Worm (Caenorhabditis elegans) whole organism, L1 larva: ENCODE data around the gene F21E9.2.

Experiments used
- C04F5.9 ChIP-seq: sonication (generic microtip); optimal IDR thresholded peaks from 2 replicates; lab custom pipeline; 2016; ENCODE audit warnings: missing genetic modification characterization, missing compliant biosample characterization
- C16A3.4 ChIP-seq: fragments of 150-350 bp; optimal IDR thresholded peaks from 2 replicates; lab custom pipeline; 2014; ENCODE audit warnings: missing biosample characterization, missing genetic modification characterization
- C34B4.2 ChIP-seq: sonication (generic microtip); optimal IDR thresholded peaks from 2 replicates; lab custom pipeline; 2017; ENCODE audit warnings: mild to moderate bottlenecking, missing genetic modification characterization, missing compliant biosample characterization
- F16B12.6 ChIP-seq: fragments of 150-350 bp; optimal IDR thresholded peaks from 2 replicates; lab custom pipeline; 2014; ENCODE audit warnings: missing biosample characterization, missing genetic modification characterization
- aha-1 ChIP-seq: fragments of 150-350 bp; optimal IDR thresholded peaks from 2 replicates; lab custom pipeline; 2014; ENCODE audit warnings: missing biosample characterization, missing genetic modification characterization
- alr-1 ChIP-seq: fragments of 200-800 bp; sonication (Bioruptor generic); optimal IDR thresholded peaks from 2 replicates; lab custom pipeline; 2018; ENCODE audit warnings: borderline replicate concordance, mild to moderate bottlenecking, missing genetic modification characterization, missing compliant biosample characterization
- ceh-63 ChIP-seq: fragments of 200-800 bp; sonication (Bioruptor generic); optimal IDR thresholded peaks from 2 replicates; lab custom pipeline; 2018; ENCODE audit warnings: mild to moderate bottlenecking, missing genetic modification characterization, missing compliant biosample characterization
- ceh-8 ChIP-seq: fragments of 200-800 bp; sonication (Bioruptor generic); optimal IDR thresholded peaks from 2 replicates; lab custom pipeline; 2018; ENCODE audit warnings: mild to moderate bottlenecking, missing genetic modification characterization, moderate library complexity, missing compliant biosample characterization
- ceh-90 ChIP-seq: sonication (generic microtip); optimal IDR thresholded peaks from 2 replicates; lab custom pipeline; 2016; ENCODE audit warnings: missing genetic modification characterization, missing compliant biosample characterization
- ces-1 ChIP-seq: fragments of 150-350 bp; optimal IDR thresholded peaks from 2 replicates; lab custom pipeline; 2014; ENCODE audit warnings: missing biosample characterization, missing genetic modification reagents, missing genetic modification characterization
- dpl-1 ChIP-seq, 3 experiments: fragments of 150-350 bp in 2 of 3; sonication (generic microtip) in 1 of 3; optimal IDR thresholded peaks; 2 replicates each; lab custom pipeline; 2014 to 2017; ENCODE audit warnings: missing biosample characterization in 3 of 3, missing genetic modification characterization in 3 of 3, missing genetic modification reagents in 3 of 3
- efl-1 ChIP-seq, 4 experiments: fragments of 150-350 bp; optimal IDR thresholded peaks in 3 of 4; peaks in 1 of 4; 1 replicate in 1 of 4; 2 replicates in 3 of 4; lab custom pipeline; 2014; ENCODE audit warnings: missing biosample characterization in 2 of 4, missing genetic modification characterization in 2 of 4, missing genetic modification reagents in 2 of 4
- efl-3 ChIP-seq: fragments of 200-800 bp; sonication (Bioruptor generic); optimal IDR thresholded peaks from 2 replicates; lab custom pipeline; 2018; ENCODE audit warnings: mild to moderate bottlenecking, missing genetic modification characterization, missing compliant biosample characterization
- egl-13 ChIP-seq: sonication (generic microtip); optimal IDR thresholded peaks from 2 replicates; lab custom pipeline; 2016; ENCODE audit warnings: missing genotype, missing genetic modification reagents, missing genetic modification characterization, missing compliant biosample characterization
- elt-2 ChIP-seq: sonication (generic microtip); optimal IDR thresholded peaks from 2 replicates; lab custom pipeline; 2016; ENCODE audit warnings: missing genetic modification characterization, mild to moderate bottlenecking, inconsistent platforms, missing compliant biosample characterization, missing genetic modification reagents
- fkh-4 ChIP-seq: sonication (generic microtip); optimal IDR thresholded peaks from 2 replicates; lab custom pipeline; 2016; ENCODE audit warnings: missing compliant biosample characterization, missing genetic modification characterization, borderline replicate concordance
- fkh-8 ChIP-seq: sonication (generic microtip); optimal IDR thresholded peaks from 2 replicates; lab custom pipeline; 2016; ENCODE audit warnings: mild to moderate bottlenecking, missing genetic modification characterization, missing compliant biosample characterization
- fos-1 ChIP-seq: fragments of 150-350 bp; optimal IDR thresholded peaks from 2 replicates; lab custom pipeline; 2014; ENCODE audit warnings: missing biosample characterization, missing genetic modification characterization
- grh-1 ChIP-seq: fragments of 200-800 bp; sonication (Bioruptor generic); IDR thresholded peaks from 2 replicates; pipeline ENCODE4 v1.3.6; 2022; ENCODE audit warnings: missing genetic modification reagents, missing genetic modification characterization, missing compliant biosample characterization
- hlh-17 ChIP-seq: fragments of 200-800 bp; sonication (Bioruptor generic); optimal IDR thresholded peaks from 2 replicates; lab custom pipeline; 2018; ENCODE audit warnings: missing genetic modification characterization, mild to moderate bottlenecking, missing compliant biosample characterization, moderate library complexity, borderline replicate concordance
- hpl-2 ChIP-seq: fragments of 150-350 bp; optimal IDR thresholded peaks from 2 replicates; lab custom pipeline; 2014; ENCODE audit warnings: missing biosample characterization, missing genetic modification reagents, missing genetic modification characterization
- isw-1 ChIP-seq: fragments of 200-800 bp; sonication (Bioruptor generic); IDR thresholded peaks from 2 replicates; pipeline ENCODE4 v1.3.6; 2022; ENCODE audit warnings: missing genetic modification characterization, missing compliant biosample characterization
- lin-13 ChIP-seq: fragments of 150-350 bp; optimal IDR thresholded peaks from 2 replicates; lab custom pipeline; 2014; ENCODE audit warnings: missing biosample characterization, missing genetic modification reagents, missing genetic modification characterization
- lin-14 ChIP-seq: fragments of 200-800 bp; sonication (Bioruptor generic); optimal IDR thresholded peaks from 2 replicates; lab custom pipeline; 2018; ENCODE audit warnings: mild to moderate bottlenecking, missing genetic modification characterization, moderate library complexity, missing compliant biosample characterization
- lin-15B ChIP-seq: fragments of 150-350 bp; sonication (generic microtip); optimal IDR thresholded peaks from 3 replicates; lab custom pipeline; 2014; ENCODE audit warnings: missing biosample characterization, missing genetic modification characterization
- lin-35 ChIP-seq, 2 experiments: fragments of 150-350 bp; optimal IDR thresholded peaks; 2 replicates each; lab custom pipeline; 2014; ENCODE audit warnings: missing biosample characterization in 2 of 2, missing genetic modification characterization in 2 of 2, missing genetic modification reagents in 2 of 2
- lin-39 ChIP-seq: fragments of 150-350 bp; optimal IDR thresholded peaks from 2 replicates; lab custom pipeline; 2014; ENCODE audit warnings: missing biosample characterization, missing genetic modification reagents, missing genetic modification characterization
- lir-3 ChIP-seq: sonication (generic microtip); optimal IDR thresholded peaks from 2 replicates; lab custom pipeline; 2016; ENCODE audit warnings: mild to moderate bottlenecking, missing genetic modification characterization, moderate library complexity, missing compliant biosample characterization; ENCODE audit not compliant: poor library complexity
- lsy-2 ChIP-seq, 2 experiments: fragments of 150-350 bp; optimal IDR thresholded peaks; 2 replicates each; lab custom pipeline; 2014; ENCODE audit warnings: missing biosample characterization in 2 of 2, missing genetic modification characterization in 2 of 2
- mdl-1 ChIP-seq, 2 experiments: fragments of 150-350 bp; optimal IDR thresholded peaks; 2 replicates each; lab custom pipeline; 2014 to 2017; ENCODE audit warnings: missing biosample characterization in 2 of 2, missing genetic modification characterization in 2 of 2, inconsistent platforms in 1 of 2
- mef-2 ChIP-seq: fragments of 150-350 bp; optimal IDR thresholded peaks from 2 replicates; lab custom pipeline; 2014; ENCODE audit warnings: missing biosample characterization, missing genetic modification characterization
- nhr-11 ChIP-seq: fragments of 150-350 bp; optimal IDR thresholded peaks from 2 replicates; lab custom pipeline; 2014; ENCODE audit warnings: missing biosample characterization, missing genetic modification characterization
- nhr-12 ChIP-seq: sonication (generic microtip); optimal IDR thresholded peaks from 2 replicates; lab custom pipeline; 2017; ENCODE audit warnings: missing biosample characterization, missing genetic modification characterization
- nhr-20 ChIP-seq: sonication (generic microtip); optimal IDR thresholded peaks from 2 replicates; lab custom pipeline; 2016; ENCODE audit warnings: mild to moderate bottlenecking, missing genetic modification characterization, missing compliant biosample characterization
- nhr-237 ChIP-seq: fragments of 150-350 bp; optimal IDR thresholded peaks from 2 replicates; lab custom pipeline; 2014; ENCODE audit warnings: missing biosample characterization, missing genetic modification characterization
- nhr-28 ChIP-seq: fragments of 150-350 bp; optimal IDR thresholded peaks from 2 replicates; lab custom pipeline; 2014; ENCODE audit warnings: missing biosample characterization, missing genetic modification characterization
- nhr-76 ChIP-seq: sonication (generic microtip); optimal IDR thresholded peaks from 2 replicates; lab custom pipeline; 2017; ENCODE audit warnings: missing biosample characterization, missing genetic modification characterization
- nhr-77 ChIP-seq: fragments of 150-350 bp; optimal IDR thresholded peaks from 2 replicates; lab custom pipeline; 2014; ENCODE audit warnings: missing biosample characterization, missing genetic modification characterization
- nhr-84 ChIP-seq: sonication (generic microtip); optimal IDR thresholded peaks from 2 replicates; lab custom pipeline; 2017; ENCODE audit warnings: missing biosample characterization, missing genetic modification characterization
- nhr-85 ChIP-seq: sonication (generic microtip); peaks from one replicate; lab custom pipeline; 2016; ENCODE audit warnings: missing genetic modification characterization, inconsistent platforms, missing compliant biosample characterization
- pag-3 ChIP-seq: sonication (generic microtip); optimal IDR thresholded peaks from 2 replicates; lab custom pipeline; 2017; ENCODE audit warnings: missing genetic modification characterization, mild to moderate bottlenecking, missing compliant biosample characterization, antibody characterized with exemption, borderline replicate concordance; ENCODE audit not compliant: insufficient read depth
- pqm-1 ChIP-seq: sonication (generic microtip); optimal IDR thresholded peaks from 3 replicates; lab custom pipeline; 2017; ENCODE audit warnings: missing biosample characterization, missing genetic modification characterization
- snu-23 ChIP-seq: sonication (generic microtip); optimal IDR thresholded peaks from 2 replicates; lab custom pipeline; 2016; ENCODE audit warnings: missing genetic modification characterization, missing compliant biosample characterization
- sptf-1 ChIP-seq: fragments of 150-350 bp; optimal IDR thresholded peaks from 2 replicates; lab custom pipeline; 2014; ENCODE audit warnings: missing biosample characterization, missing genetic modification characterization
- tbx-2 ChIP-seq: sonication (generic microtip); optimal IDR thresholded peaks from 2 replicates; lab custom pipeline; 2016; ENCODE audit warnings: missing genetic modification characterization, missing compliant biosample characterization
- tlp-1 ChIP-seq: fragments of 150-350 bp; optimal IDR thresholded peaks from 2 replicates; lab custom pipeline; 2014; ENCODE audit warnings: missing biosample characterization, missing genetic modification characterization
- unc-130 ChIP-seq: fragments of 150-350 bp; optimal IDR thresholded peaks from 2 replicates; lab custom pipeline; 2017; ENCODE audit warnings: missing biosample characterization, missing genetic modification characterization, inconsistent platforms
- unc-30 ChIP-seq: sonication (generic microtip); optimal IDR thresholded peaks from 2 replicates; lab custom pipeline; 2017; ENCODE audit warnings: missing biosample characterization, missing genetic modification characterization
- unc-62 ChIP-seq: fragments of 150-350 bp; optimal IDR thresholded peaks from 2 replicates; lab custom pipeline; 2014; ENCODE audit warnings: missing biosample characterization, missing genetic modification reagents, missing genetic modification characterization
- unc-98 ChIP-seq: fragments of 200-800 bp; sonication (Bioruptor generic); IDR thresholded peaks from 2 replicates; pipeline ENCODE4 v1.3.6; 2022; ENCODE audit warnings: missing genetic modification characterization, missing compliant biosample characterization
- vab-15 ChIP-seq: sonication (generic microtip); optimal IDR thresholded peaks from 2 replicates; lab custom pipeline; 2017; ENCODE audit warnings: missing genotype, mild to moderate bottlenecking, missing genetic modification characterization, missing compliant biosample characterization
- xbp-1 ChIP-seq: sonication (generic microtip); optimal IDR thresholded peaks from 2 replicates; lab custom pipeline; 2016; ENCODE audit warnings: missing genetic modification characterization, missing compliant biosample characterization
- ztf-11 ChIP-seq, 2 experiments: sonication (generic microtip); optimal IDR thresholded peaks; 2 replicates each; lab custom pipeline; 2016 to 2017; ENCODE audit warnings: missing genetic modification characterization in 2 of 2, missing biosample characterization in 1 of 2, missing compliant biosample characterization in 1 of 2

F21E9.2 gene

ce11 chrX:1302267-1302666 is 27.5 kb downstream of the F21E9.2 start (continued):
- TF ChIP-seq pqm-1 (tag; lab: Kevin White, UChicago) (no peak), unc-30 (tag; lab: Kevin White, UChicago) (no peak), nhr-20 (tag; lab: Kevin White, UChicago) (peak; percentile 68), unc-130 (no peak), C16A3.4 (tag; lab: Kevin White, UChicago) (peak; percentile 64), elt-2 (tag; lab: Kevin White, UChicago) (peak; percentile 67), grh-1 (GFP tag; lab: Robert Waterston, UW) (no peak), lin-35 (GFP tag; optimal IDR thresholded peaks at IDR 0.05; lab: Kevin White, UChicago) (peak; percentile 61 to 69), lsy-2 (tag; optimal IDR thresholded peaks at IDR 0.05; lab: Kevin White, UChicago) (peak; percentile 50 to 75), unc-62 (GFP tag; lab: Kevin White, UChicago) (no peak), lir-3 (peak; percentile 74), lin-15B (tag; lab: Kevin White, UChicago) (peak; percentile 3), nhr-237 (no peak), hlh-17 (GFP tag; lab: Kevin White, UChicago) (no peak), mdl-1 (tag; optimal IDR thresholded peaks at IDR 0.05; lab: Kevin White, UChicago) (peak in 1 of 2 experiments; percentile 60), vab-15 (tag; lab: Kevin White, UChicago) (no peak), lin-39 (no peak), ceh-8 (peak; percentile 1), isw-1 (GFP tag; lab: Robert Waterston, UW) (peak; percentile 56), tlp-1 (tag; lab: Kevin White, UChicago) (no peak), snu-23 (GFP tag; lab: Kevin White, UChicago) (peak; percentile 76), lin-14 (GFP tag; lab: Kevin White, UChicago) (peak; percentile 96), C04F5.9 (tag; lab: Kevin White, UChicago) (peak; percentile 24), fos-1 (tag; lab: Kevin White, UChicago) (peak; percentile 74), efl-3 (no peak), nhr-77 (peak; percentile 7), hpl-2 (GFP tag; lab: Kevin White, UChicago) (no peak), nhr-28 (no peak), tbx-2 (tag; lab: Kevin White, UChicago) (peak; percentile 68), xbp-1 (tag; lab: Kevin White, UChicago) (peak; percentile 57), nhr-76 (no peak), nhr-84 (tag; lab: Kevin White, UChicago) (no peak), C34B4.2 (no peak), fkh-8 (tag; lab: Kevin White, UChicago) (peak; percentile 82), ceh-90 (tag; lab: Kevin White, UChicago) (peak; percentile 25), nhr-85 (no peak), ceh-63 (GFP tag; lab: Kevin White, UChicago) (no peak), pag-3 (no peak), alr-1 (tag; lab: Kevin White, UChicago) (no peak), aha-1 (tag; lab: Kevin White, UChicago) (no peak), dpl-1 (GFP tag; optimal IDR thresholded peaks at IDR 0.05; lab: Kevin White, UChicago) (peak; percentile 40 to 64 (median 52)), nhr-11 (tag; lab: Kevin White, UChicago) (no peak), F16B12.6 (tag; lab: Kevin White, UChicago) (no peak), nhr-12 (tag; lab: Kevin White, UChicago) (no peak), ztf-11 (tag; optimal IDR thresholded peaks at IDR 0.05; lab: Kevin White, UChicago) (peak in 1 of 2 experiments; percentile 68), fkh-4 (tag; lab: Kevin White, UChicago) (peak; percentile 33), egl-13 (tag; lab: Kevin White, UChicago) (peak; percentile 68), ces-1 (GFP tag; lab: Kevin White, UChicago) (no peak), sptf-1 (tag; lab: Kevin White, UChicago) (no peak), unc-98 (GFP tag; lab: Robert Waterston, UW) (no peak; the same call in 1 of the 2 replicates), efl-1 (optimal IDR thresholded peaks at IDR 0.05; lab: Kevin White, UChicago) (peak; percentile 48 to 74), efl-1 (GFP tag; optimal IDR thresholded peaks at IDR 0.05 in 1 of 2; lab: Kevin White, UChicago) (peak in 1 of 2 experiments; percentile 22), lin-13 (peak; percentile 49), mef-2 (tag; lab: Kevin White, UChicago) (no peak)
